Worm (Caenorhabditis elegans) whole organism, L2 larva: ENCODE data around the gene W06E11.1.

Experiments
- Y55F3AM.14 ChIP-seq: fragments of 200-800 bp; sonication (Bioruptor generic); optimal IDR thresholded peaks from 2 replicates; lab custom pipeline; 2018; ENCODE audit warnings: mild to moderate bottlenecking, missing genetic modification characterization, missing compliant biosample characterization
- elt-1 ChIP-seq: fragments of 150-350 bp; optimal IDR thresholded peaks from 2 replicates; lab custom pipeline; 2014; ENCODE audit warnings: missing biosample characterization, missing genetic modification characterization
- lin-11 ChIP-seq: fragments of 150-350 bp; sonication (generic microtip); optimal IDR thresholded peaks from 2 replicates; lab custom pipeline; 2014; ENCODE audit warnings: missing biosample characterization, missing genetic modification characterization, inconsistent platforms, mixed read lengths
- lsy-2 ChIP-seq, 2 experiments: fragments of 150-350 bp in 1 of 2; sonication (generic microtip) in 1 of 2; optimal IDR thresholded peaks; 2 replicates each; lab custom pipeline; 2014 to 2017; ENCODE audit warnings: missing biosample characterization in 2 of 2, missing genetic modification characterization in 2 of 2
- nhr-11 ChIP-seq: fragments of 150-350 bp; optimal IDR thresholded peaks from 2 replicates; lab custom pipeline; 2014; ENCODE audit warnings: missing biosample characterization, missing genetic modification characterization
- skn-1 ChIP-seq: sonication (generic microtip); optimal IDR thresholded peaks from 2 replicates; lab custom pipeline; 2017; ENCODE audit warnings: missing biosample characterization, missing genetic modification characterization
- unc-55 ChIP-seq: fragments of 150-350 bp; sonication (generic microtip); optimal IDR thresholded peaks from 3 replicates; lab custom pipeline; 2014; ENCODE audit warnings: missing biosample characterization, missing genetic modification reagents, missing genetic modification characterization
- zag-1 ChIP-seq: fragments of 150-350 bp; optimal IDR thresholded peaks from 2 replicates; lab custom pipeline; 2014; ENCODE audit warnings: missing biosample characterization, missing genetic modification characterization

- TF ChIP-seq lsy-2 (tag; optimal IDR thresholded peaks at IDR 0.05; lab: Kevin White, UChicago) (no peak), skn-1 (no peak), zag-1 (tag; lab: Kevin White, UChicago) (no peak), lin-11 (tag; lab: Kevin White, UChicago) (no peak), Y55F3AM.14 (no peak), unc-55 (GFP tag; lab: Kevin White, UChicago) (no peak), nhr-11 (no peak), elt-1 (no peak)
These were observed 10.4 kb upstream of the W06E11.1 start, which contains the start of gene T19C3.6 for ce11 chrIII:631421-631820.
